Worm (Caenorhabditis elegans): ENCODE data around the gene srt-11.

DNA sequence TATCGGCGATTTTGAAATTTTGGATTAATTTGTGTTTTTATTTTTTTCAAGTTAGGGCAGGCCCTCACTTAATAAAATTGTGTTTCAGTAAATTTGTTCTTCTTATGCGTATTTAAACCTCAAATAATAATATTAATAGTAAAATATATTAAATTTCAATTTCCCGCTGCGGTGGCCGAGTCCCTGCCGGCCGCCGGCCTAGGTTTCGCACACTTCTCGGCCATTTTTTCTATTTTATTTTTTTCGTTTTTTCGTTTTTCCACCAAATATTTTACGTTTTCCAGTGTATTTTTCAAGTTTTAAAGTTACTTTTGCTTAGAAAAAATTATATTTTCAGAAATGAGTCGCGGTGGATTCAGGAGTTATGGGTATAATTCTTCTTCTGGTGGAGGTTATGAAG is 51.1 kb downstream of the srt-11 start, which contains the start of gene rbm-28:
- TF ChIP-seq sem-4 (tag; optimal IDR thresholded peaks at IDR 0.05) (no peak), nhr-21 (tag; optimal IDR thresholded peaks at IDR 0.05) (no peak), R02D3.7 (tag; optimal IDR thresholded peaks at IDR 0.05) (no peak), ceh-82 (tag; optimal IDR thresholded peaks at IDR 0.05) (no peak), ztf-11 (tag; optimal IDR thresholded peaks at IDR 0.05) (no peak), nhr-237 (tag; optimal IDR thresholded peaks at IDR 0.05) (no peak), unc-62 (GFP tag; optimal IDR thresholded peaks at IDR 0.05) (no peak), mdl-1 (tag; optimal IDR thresholded peaks at IDR 0.05) (no peak), aly-2 (tag; optimal IDR thresholded peaks at IDR 0.05) (no peak), snpc-4 (tag; optimal IDR thresholded peaks at IDR 0.05) (no peak), egl-27 (tag; optimal IDR thresholded peaks at IDR 0.05) (no peak)

All from whole organism, L2 larva.